Fruit fly (Drosophila melanogaster) whole organism, embryonic: ENCODE data around the gene mof.

Experiments
- Aef1 ChIP-seq: fragments of 200-800 bp; sonication (Bioruptor generic); IDR thresholded peaks from 3 replicates; pipeline ENCODE4 v1.3.6; 2022; ENCODE audit warnings: missing biosample characterization, missing genetic modification characterization
- C15 ChIP-seq: fragments of 200-800 bp; sonication (Bioruptor generic); IDR thresholded peaks from 3 replicates; pipeline ENCODE4 v1.3.6; 2022; ENCODE audit warnings: missing biosample characterization, missing genetic modification characterization
- CG1024 ChIP-seq: fragments of 200-800 bp; sonication (Bioruptor generic); IDR thresholded peaks from 2 replicates; pipeline ENCODE4 v1.3.6; 2022; ENCODE audit warnings: missing biosample characterization, missing genetic modification characterization
- CG10462 ChIP-seq: fragments of 200-800 bp; sonication (Bioruptor generic); optimal IDR thresholded peaks from 2 replicates; lab custom pipeline; 2016; ENCODE audit warnings: missing biosample characterization, missing genetic modification characterization
- CG10565 ChIP-seq: fragments of 200-800 bp; sonication (Bioruptor generic); optimal IDR thresholded peaks from 3 replicates; lab custom pipeline; 2016; ENCODE audit warnings: missing biosample characterization, mild to moderate bottlenecking, missing genetic modification characterization
- CG11247 ChIP-seq: fragments of 200-800 bp; sonication (Bioruptor generic); IDR thresholded peaks from 2 replicates; pipeline ENCODE4 v1.3.6; 2022; ENCODE audit warnings: missing biosample characterization, missing genetic modification characterization
- CG12071 ChIP-seq: fragments of 200-800 bp; sonication (Bioruptor generic); optimal IDR thresholded peaks from 3 replicates; lab custom pipeline; 2018; ENCODE audit warnings: missing biosample characterization, mild to moderate bottlenecking, missing genetic modification characterization
- CG13123 ChIP-seq: fragments of 200-800 bp; sonication (Bioruptor generic); optimal IDR thresholded peaks from 2 replicates; lab custom pipeline; 2016; ENCODE audit warnings: missing biosample characterization, missing genetic modification characterization
- CG13894 ChIP-seq: fragments of 200-800 bp; sonication (Bioruptor generic); optimal IDR thresholded peaks from 3 replicates; lab custom pipeline; 2018; ENCODE audit warnings: missing biosample characterization, mild to moderate bottlenecking, missing genetic modification characterization, moderate library complexity
- CG14441 ChIP-seq: fragments of 200-800 bp; sonication (Bioruptor generic); IDR thresholded peaks from 2 replicates; pipeline ENCODE4 v1.3.6; 2022; ENCODE audit warnings: missing biosample characterization, missing genetic modification characterization
- CG14860 ChIP-seq: fragments of 200-800 bp; sonication (Bioruptor generic); IDR thresholded peaks from 3 replicates; pipeline ENCODE4 v1.3.6; 2022; ENCODE audit warnings: missing biosample characterization, missing genetic modification characterization; ENCODE audit not compliant: partially characterized antibody
- CG15269 ChIP-seq: fragments of 200-800 bp; sonication (Bioruptor generic); optimal IDR thresholded peaks from 2 replicates; lab custom pipeline; 2018; ENCODE audit warnings: missing biosample characterization, mild to moderate bottlenecking, missing genetic modification characterization, moderate library complexity
- CG16779 ChIP-seq: fragments of 200-800 bp; sonication (Bioruptor generic); IDR thresholded peaks from 2 replicates; pipeline ENCODE4 v1.3.6; 2022; ENCODE audit warnings: missing biosample characterization, missing genetic modification characterization
- CG18011 ChIP-seq: fragments of 200-800 bp; sonication (Bioruptor generic); optimal IDR thresholded peaks from 2 replicates; lab custom pipeline; 2017; ENCODE audit warnings: missing biosample characterization, missing genetic modification characterization, mild to moderate bottlenecking, moderate library complexity, missing genotype
- CG18476 ChIP-seq: fragments of 200-800 bp; sonication (Bioruptor generic); optimal IDR thresholded peaks from 2 replicates; lab custom pipeline; 2016; ENCODE audit warnings: missing biosample characterization, mild to moderate bottlenecking, missing genetic modification characterization
- CG2120 ChIP-seq: fragments of 200-800 bp; sonication (Bioruptor generic); optimal IDR thresholded peaks from 3 replicates; lab custom pipeline; 2016; ENCODE audit warnings: missing biosample characterization, missing genetic modification characterization
- CG2712 ChIP-seq: fragments of 200-800 bp; optimal IDR thresholded peaks from 3 replicates; lab custom pipeline; 2019; ENCODE audit warnings: missing biosample characterization, mild to moderate bottlenecking, missing genetic modification characterization, moderate library complexity
- CG3065 ChIP-seq: fragments of 200-800 bp; sonication (Bioruptor generic); optimal IDR thresholded peaks from 2 replicates; lab custom pipeline; 2016; ENCODE audit warnings: missing biosample characterization, missing genetic modification characterization
- CG3995 ChIP-seq: fragments of 200-800 bp; sonication (Bioruptor generic); optimal IDR thresholded peaks from 3 replicates; lab custom pipeline; 2016; ENCODE audit warnings: missing biosample characterization, missing genetic modification characterization
- CG4282 ChIP-seq: fragments of 200-800 bp; sonication (Bioruptor generic); optimal IDR thresholded peaks from 2 replicates; lab custom pipeline; 2016; ENCODE audit warnings: missing biosample characterization, missing genetic modification characterization
- CG7357 ChIP-seq: fragments of 200-800 bp; sonication (Bioruptor generic); IDR thresholded peaks from 3 replicates; pipeline ENCODE4 v1.3.6; 2022; ENCODE audit warnings: missing biosample characterization, missing genetic modification characterization
- CG7928 ChIP-seq: fragments of 200-800 bp; sonication (Bioruptor generic); optimal IDR thresholded peaks from 2 replicates; lab custom pipeline; 2017; ENCODE audit warnings: missing biosample characterization, mild to moderate bottlenecking, missing genetic modification characterization
- CG9876 ChIP-seq: fragments of 200-800 bp; sonication (Bioruptor generic); optimal IDR thresholded peaks from 2 replicates; lab custom pipeline; 2016; ENCODE audit warnings: missing biosample characterization, missing genetic modification characterization
- Camta ChIP-seq: fragments of 200-800 bp; sonication (Bioruptor generic); optimal IDR thresholded peaks from 2 replicates; lab custom pipeline; 2016; ENCODE audit warnings: missing biosample characterization, missing genetic modification characterization
- D19B ChIP-seq: fragments of 200-800 bp; sonication (Bioruptor generic); optimal IDR thresholded peaks from 2 replicates; lab custom pipeline; 2017; ENCODE audit warnings: missing biosample characterization, mild to moderate bottlenecking, missing genetic modification characterization
- E2f1 ChIP-seq: fragments of 200-800 bp; sonication (Bioruptor generic); IDR thresholded peaks from 2 replicates; pipeline ENCODE4 v1.3.6; 2022; ENCODE audit warnings: missing biosample characterization, missing genetic modification characterization
- Eip74EF ChIP-seq, 2 experiments: fragments of 200-800 bp in 1 of 2; fragments of >200 bp in 1 of 2; sonication (Bioruptor generic) in 1 of 2; optimal IDR thresholded peaks; 2 replicates each; lab custom pipeline; 2017 to 2019; ENCODE audit warnings: missing biosample characterization in 2 of 2, missing genetic modification characterization in 2 of 2, mild to moderate bottlenecking in 1 of 2, moderate library complexity in 1 of 2
- Ets97D ChIP-seq: fragments of 200-800 bp; sonication (Bioruptor generic); optimal IDR thresholded peaks from 3 replicates; lab custom pipeline; 2016; ENCODE audit warnings: missing biosample characterization, missing genetic modification characterization
- Med ChIP-seq: fragments of 200-800 bp; sonication (Bioruptor generic); peaks from one replicate; lab custom pipeline; 2016; ENCODE audit warnings: missing biosample characterization, missing genetic modification characterization, mild to moderate bottlenecking, inconsistent platforms, moderate library complexity
- Mes4 ChIP-seq: fragments of 200-800 bp; sonication (Bioruptor generic); optimal IDR thresholded peaks from 2 replicates; lab custom pipeline; 2016; ENCODE audit warnings: missing biosample characterization, missing genetic modification characterization
- Poxn ChIP-seq: fragments of 200-800 bp; sonication (Bioruptor generic); IDR thresholded peaks from 2 replicates; pipeline ENCODE4 v1.3.6; 2022; ENCODE audit warnings: missing biosample characterization, missing genetic modification characterization
- Ptx1 ChIP-seq: fragments of 200-800 bp; sonication (Bioruptor generic); IDR thresholded peaks from 2 replicates; pipeline ENCODE4 v1.3.6; 2022; ENCODE audit warnings: missing biosample characterization, missing genetic modification characterization
- Scr ChIP-seq: fragments of 200-800 bp; sonication (Bioruptor generic); IDR thresholded peaks from 2 replicates; pipeline ENCODE4 v1.3.6; 2022; ENCODE audit warnings: missing biosample characterization, missing genetic modification characterization; ENCODE audit not compliant: partially characterized antibody
- croc ChIP-seq: fragments of 200-800 bp; sonication (Bioruptor generic); conservative IDR thresholded peaks from 3 replicates; pipeline ENCODE4 v1.3.6; 2022; ENCODE audit warnings: missing biosample characterization, missing genetic modification characterization
- crol ChIP-seq: fragments of 200-800 bp; sonication (Bioruptor generic); IDR thresholded peaks from 2 replicates; pipeline ENCODE4 v1.3.6; 2022; ENCODE audit warnings: missing biosample characterization, missing genetic modification characterization
- eve ChIP-seq, 2 experiments: fragments of >200 bp; optimal IDR thresholded peaks; 2 replicates each; lab custom pipeline; 2017; ENCODE audit warnings: missing biosample characterization in 2 of 2, missing genetic modification characterization in 2 of 2
- fru ChIP-seq: fragments of >200 bp; optimal IDR thresholded peaks from 2 replicates; lab custom pipeline; 2017
- gsb ChIP-seq: fragments of 200-800 bp; sonication (Bioruptor generic); IDR thresholded peaks from 2 replicates; pipeline ENCODE4 v1.3.6; 2022; ENCODE audit warnings: missing biosample characterization, missing genetic modification characterization
- hb ChIP-seq: fragments of 200-800 bp; sonication (Bioruptor generic); IDR thresholded peaks from 3 replicates; pipeline ENCODE4 v1.3.6; 2022; ENCODE audit warnings: missing biosample characterization, missing genetic modification characterization; ENCODE audit not compliant: partially characterized antibody
- inv ChIP-seq: fragments of 200-800 bp; sonication (Bioruptor generic); IDR thresholded peaks from 2 replicates; pipeline ENCODE4 v1.3.6; 2022; ENCODE audit warnings: missing biosample characterization, missing genetic modification characterization; ENCODE audit not compliant: partially characterized antibody
- kni ChIP-seq: fragments of 200-800 bp; sonication (Bioruptor generic); optimal IDR thresholded peaks from 3 replicates; lab custom pipeline; 2017; ENCODE audit warnings: mild to moderate bottlenecking, missing biosample characterization, missing genetic modification reagents, missing genetic modification characterization
- lov ChIP-seq, 2 experiments: fragments of 200-800 bp in 1 of 2; fragments of >200 bp in 1 of 2; sonication (Bioruptor generic) in 1 of 2; IDR thresholded peaks in 1 of 2; optimal IDR thresholded peaks in 1 of 2; 2 replicates in 1 of 2; 3 replicates in 1 of 2; pipeline versions ENCODE4 v1.3.6 to Lab custom; 2017 to 2022; ENCODE audit warnings: missing biosample characterization in 1 of 2, missing genetic modification characterization in 1 of 2
- psq ChIP-seq: fragments of 200-800 bp; sonication (Bioruptor generic); optimal IDR thresholded peaks from 2 replicates; lab custom pipeline; 2017; ENCODE audit warnings: missing biosample characterization, missing genetic modification characterization
- slbo ChIP-seq: fragments of 200-800 bp; sonication (Bioruptor generic); IDR thresholded peaks from 2 replicates; pipeline ENCODE4 v1.3.6; 2022; ENCODE audit warnings: missing biosample characterization, missing genetic modification characterization
- slp2 ChIP-seq: fragments of 200-800 bp; sonication (Bioruptor generic); optimal IDR thresholded peaks from 2 replicates; lab custom pipeline; 2016; ENCODE audit warnings: missing biosample characterization, missing genetic modification characterization
- sr ChIP-seq: fragments of 200-800 bp; sonication (Bioruptor generic); IDR thresholded peaks from 3 replicates; pipeline ENCODE4 v1.3.6; 2022; ENCODE audit warnings: missing biosample characterization, missing genetic modification characterization
- tap ChIP-seq: fragments of 200-800 bp; optimal IDR thresholded peaks from 3 replicates; lab custom pipeline; 2019; ENCODE audit warnings: missing biosample characterization, mild to moderate bottlenecking, missing genetic modification characterization, moderate library complexity
- toy ChIP-seq: fragments of 200-800 bp; sonication (Bioruptor generic); IDR thresholded peaks from 2 replicates; pipeline ENCODE4 v1.3.6; 2022; ENCODE audit warnings: missing biosample characterization, missing genetic modification characterization
- tx ChIP-seq: fragments of 200-800 bp; sonication (Bioruptor generic); optimal IDR thresholded peaks from 2 replicates; lab custom pipeline; 2016; ENCODE audit warnings: missing biosample characterization, missing genetic modification characterization
- vnd ChIP-seq: fragments of 200-800 bp; sonication (Bioruptor generic); IDR thresholded peaks from 3 replicates; pipeline ENCODE4 v1.3.6; 2022; ENCODE audit warnings: missing biosample characterization, missing genetic modification characterization; ENCODE audit not compliant: partially characterized antibody
- zf30C ChIP-seq: fragments of 200-800 bp; sonication (Bioruptor generic); optimal IDR thresholded peaks from 3 replicates; lab custom pipeline; 2018; ENCODE audit warnings: missing biosample characterization, mild to moderate bottlenecking, missing genetic modification characterization

Gene mof

dm6 chrX:5883394-5883793, 6.7 kb upstream of the mof start (continued):
- TF ChIP-seq CG18011 (no peak), CG2712 (tag; lab: Kevin White, UChicago) (peak; percentile 46), CG9876 (GFP tag; lab: Kevin White, UChicago) (peak; percentile 0), CG18476 (GFP tag; lab: Kevin White, UChicago) (no peak), Camta (GFP tag; lab: Kevin White, UChicago) (peak; percentile 15), C15 (GFP tag; lab: Robert Waterston, UW) (no peak), fru (no peak), CG10462 (GFP tag; lab: Kevin White, UChicago) (no peak), CG14441 (0 out of 2 replicates have a peak, but pooled peaks have one; percentile 46), tap (tag; lab: Kevin White, UChicago) (no peak), croc (GFP tag; lab: Robert Waterston, UW) (peak; percentile 25; the same call in 1 of the 3 replicates), CG16779 (GFP tag; lab: Robert Waterston, UW) (peak; percentile 45; the same call in 1 of the 2 replicates), crol (GFP tag; lab: Robert Waterston, UW) (no peak), slp2 (GFP tag; lab: Kevin White, UChicago) (no peak), CG4282 (no peak), CG3995 (GFP tag; lab: Kevin White, UChicago) (no peak), vnd (no peak), E2f1 (peak; percentile 37; the same call in 1 of the 2 replicates), Ets97D (peak; percentile 62), Ptx1 (GFP tag; lab: Robert Waterston, UW) (peak; percentile 24; the same call in 1 of the 2 replicates), Aef1 (GFP tag; lab: Robert Waterston, UW) (no peak), sr (no peak), psq (GFP tag; lab: Kevin White, UChicago) (no peak), CG12071 (GFP tag; lab: Kevin White, UChicago) (no peak), eve (GFP tag; optimal IDR thresholded peaks at IDR 0.05; lab: Kevin White, UChicago) (no peak), Poxn (GFP tag; lab: Robert Waterston, UW) (no peak), gsb (GFP tag; lab: Robert Waterston, UW) (no peak), CG1024 (GFP tag; lab: Robert Waterston, UW) (no peak), slbo (peak; percentile 56), hb (GFP tag; lab: Robert Waterston, UW) (no peak), Mes4 (GFP tag; lab: Kevin White, UChicago) (peak; percentile 25), CG10565 (GFP tag; lab: Kevin White, UChicago) (no peak), Eip74EF (GFP tag; optimal IDR thresholded peaks at IDR 0.05; lab: Kevin White, UChicago) (no peak), CG15269 (tag; lab: Kevin White, UChicago) (no peak), CG2120 (GFP tag; lab: Kevin White, UChicago) (peak; percentile 50), CG7928 (GFP tag; lab: Kevin White, UChicago) (no peak), kni (GFP tag; lab: Kevin White, UChicago) (no peak), zf30C (GFP tag; lab: Kevin White, UChicago) (no peak), D19B (no peak), tx (no peak), toy (GFP tag; lab: Robert Waterston, UW) (no peak), CG11247 (GFP tag; lab: Robert Waterston, UW) (peak; percentile 31; the same call in 1 of the 2 replicates), inv (GFP tag; lab: Robert Waterston, UW) (no peak), CG13123 (GFP tag; lab: Kevin White, UChicago) (peak; percentile 25), CG3065 (no peak), CG13894 (tag; lab: Kevin White, UChicago) (peak; percentile 67), CG7357 (GFP tag; lab: Robert Waterston, UW) (no peak), Med (GFP tag; lab: Kevin White, UChicago) (peak; percentile 86), CG14860 (GFP tag; lab: Robert Waterston, UW) (no peak), lov (optimal IDR thresholded peaks at IDR 0.05; lab: Kevin White, UChicago) (no peak), lov (GFP tag; IDR thresholded peaks at IDR 0.05; lab: Robert Waterston, UW) (no peak), Scr (GFP tag; lab: Robert Waterston, UW) (no peak)
